Worm (Caenorhabditis elegans) whole organism, L4 larva: ENCODE measurements around the gene F42G2.5.

ENCODE experiments used
- F49E8.2 ChIP-seq: sonication (generic microtip); optimal IDR thresholded peaks from 2 replicates; lab custom pipeline; 2016; ENCODE audit warnings: missing compliant biosample characterization, mild to moderate bottlenecking, missing genetic modification characterization, borderline replicate concordance
- R02D3.7 ChIP-seq: fragments of 150-350 bp; sonication (generic microtip); optimal IDR thresholded peaks from 3 replicates; lab custom pipeline; 2014; ENCODE audit warnings: missing biosample characterization, missing genetic modification characterization
- Y105C5A.15 ChIP-seq: fragments of 200-800 bp; sonication (Bioruptor generic); IDR thresholded peaks from 2 replicates; pipeline ENCODE4 v1.3.6; 2022; ENCODE audit warnings: missing genetic modification characterization, missing compliant biosample characterization
- Y5F2A.4 ChIP-seq: fragments of 200-800 bp; sonication (Bioruptor generic); optimal IDR thresholded peaks from 2 replicates; lab custom pipeline; 2018; ENCODE audit warnings: mild to moderate bottlenecking, missing genetic modification characterization, missing compliant biosample characterization
- ZK337.2 ChIP-seq: fragments of 200-800 bp; sonication (Bioruptor generic); IDR thresholded peaks from 2 replicates; pipeline ENCODE4 v1.3.6; 2022; ENCODE audit warnings: missing genetic modification reagents, missing genetic modification characterization, missing compliant biosample characterization
- ceh-20 ChIP-seq: fragments of 200-800 bp; sonication (Bioruptor generic); IDR thresholded peaks from 2 replicates; pipeline ENCODE4 v1.3.6; 2022; ENCODE audit warnings: missing genetic modification reagents, missing genetic modification characterization, missing compliant biosample characterization
- ceh-28 ChIP-seq: fragments of 150-350 bp; optimal IDR thresholded peaks from 2 replicates; lab custom pipeline; 2014; ENCODE audit warnings: missing biosample characterization, missing genetic modification reagents, missing genetic modification characterization
- ceh-44 ChIP-seq: fragments of 200-800 bp; sonication (Bioruptor generic); IDR thresholded peaks from 2 replicates; pipeline ENCODE4 v1.3.6; 2022; ENCODE audit warnings: missing genetic modification reagents, missing genetic modification characterization, missing compliant biosample characterization
- ctbp-1 ChIP-seq: fragments of 200-800 bp; sonication (Bioruptor generic); IDR thresholded peaks from 2 replicates; pipeline ENCODE4 v1.3.6; 2022; ENCODE audit warnings: missing genetic modification reagents, missing genetic modification characterization, missing compliant biosample characterization
- daf-16 ChIP-seq, 3 experiments: sonication (generic microtip); optimal IDR thresholded peaks; 2 replicates each; lab custom pipeline; 2016 to 2017; ENCODE audit warnings: missing genetic modification characterization in 3 of 3, missing genetic modification reagents in 3 of 3, mild to moderate bottlenecking in 2 of 3, missing compliant biosample characterization in 2 of 3, missing biosample characterization in 1 of 3, moderate library complexity in 1 of 3
- dmd-6 ChIP-seq: fragments of 200-800 bp; sonication (Bioruptor generic); IDR thresholded peaks from 2 replicates; pipeline ENCODE4 v1.3.6; 2022; ENCODE audit warnings: missing genetic modification reagents, missing genetic modification characterization, missing compliant biosample characterization
- dve-1 ChIP-seq: sonication (generic microtip); optimal IDR thresholded peaks from 2 replicates; lab custom pipeline; 2017; ENCODE audit warnings: antibody characterized with exemption, mild to moderate bottlenecking, missing genetic modification characterization, missing compliant biosample characterization; ENCODE audit not compliant: insufficient read depth
- egl-27 ChIP-seq: sonication (generic microtip); optimal IDR thresholded peaks from 3 replicates; lab custom pipeline; 2017; ENCODE audit warnings: missing biosample characterization, missing genetic modification reagents, missing genetic modification characterization
- hif-1 ChIP-seq, 2 experiments: sonication (generic microtip); optimal IDR thresholded peaks; 2 replicates each; lab custom pipeline; 2016 to 2017; ENCODE audit warnings: missing compliant biosample characterization in 2 of 2, missing genetic modification characterization in 2 of 2, missing genetic modification reagents in 2 of 2, missing genotype in 2 of 2, mild to moderate bottlenecking in 1 of 2
- hlh-11 ChIP-seq: fragments of 200-800 bp; sonication (Bioruptor generic); optimal IDR thresholded peaks from 2 replicates; lab custom pipeline; 2018; ENCODE audit warnings: mild to moderate bottlenecking, missing genetic modification characterization, missing compliant biosample characterization
- lim-7 ChIP-seq: fragments of 200-800 bp; sonication (Bioruptor generic); IDR thresholded peaks from 2 replicates; pipeline ENCODE4 v1.3.6; 2022; ENCODE audit warnings: missing genetic modification characterization, missing compliant biosample characterization
- lin-1 ChIP-seq: fragments of 200-800 bp; sonication (Bioruptor generic); IDR thresholded peaks from 2 replicates; pipeline ENCODE4 v1.3.6; 2022; ENCODE audit warnings: missing genetic modification reagents, missing genetic modification characterization, missing compliant biosample characterization
- lin-15B ChIP-seq: fragments of 150-350 bp; sonication (generic microtip); optimal IDR thresholded peaks from 3 replicates; lab custom pipeline; 2014; ENCODE audit warnings: missing biosample characterization, missing genetic modification characterization
- lin-38 ChIP-seq: fragments of 200-800 bp; sonication (Bioruptor generic); IDR thresholded peaks from 2 replicates; pipeline ENCODE4 v1.3.6; 2022; ENCODE audit warnings: missing genetic modification reagents, missing genetic modification characterization, missing compliant biosample characterization
- lir-3 ChIP-seq: sonication (generic microtip); optimal IDR thresholded peaks from 2 replicates; lab custom pipeline; 2016; ENCODE audit warnings: mild to moderate bottlenecking, missing genetic modification characterization, missing compliant biosample characterization
- lsy-2 ChIP-seq, 2 experiments: fragments of 150-350 bp in 1 of 2; sonication (generic microtip) in 1 of 2; optimal IDR thresholded peaks; 2 replicates each; lab custom pipeline; 2014 to 2017; ENCODE audit warnings: missing biosample characterization in 2 of 2, missing genetic modification characterization in 2 of 2
- madf-9 ChIP-seq: fragments of 200-800 bp; sonication (Bioruptor generic); conservative IDR thresholded peaks from 2 replicates; pipeline ENCODE4 v1.3.6; 2022; ENCODE audit warnings: missing genetic modification reagents, missing genetic modification characterization, missing compliant biosample characterization
- mdl-1 ChIP-seq, 2 experiments: fragments of 150-350 bp in 1 of 2; sonication (generic microtip) in 1 of 2; optimal IDR thresholded peaks; 2 replicates each; lab custom pipeline; 2014 to 2017; ENCODE audit warnings: missing biosample characterization in 2 of 2, missing genetic modification characterization in 2 of 2
- mes-2 ChIP-seq: sonication (generic microtip); optimal IDR thresholded peaks from 2 replicates; lab custom pipeline; 2016; ENCODE audit warnings: missing genotype, mild to moderate bottlenecking, missing genetic modification characterization, missing compliant biosample characterization; ENCODE audit not compliant: poor library complexity, severe bottlenecking
- nhr-10 ChIP-seq: fragments of 150-350 bp; optimal IDR thresholded peaks from 2 replicates; lab custom pipeline; 2014; ENCODE audit warnings: missing biosample characterization, missing genetic modification characterization
- nhr-111 ChIP-seq: fragments of 200-800 bp; sonication (Bioruptor generic); optimal IDR thresholded peaks from 2 replicates; lab custom pipeline; 2018; ENCODE audit warnings: mild to moderate bottlenecking, missing genetic modification characterization, missing compliant biosample characterization
- nhr-28 ChIP-seq: fragments of 150-350 bp; optimal IDR thresholded peaks from 2 replicates; lab custom pipeline; 2014; ENCODE audit warnings: missing biosample characterization, missing genetic modification characterization
- nhr-42 ChIP-seq: fragments of 200-800 bp; sonication (Bioruptor generic); IDR thresholded peaks from 2 replicates; pipeline ENCODE4 v1.3.6; 2022; ENCODE audit warnings: missing genetic modification characterization, missing compliant biosample characterization
- nhr-6 ChIP-seq: fragments of 150-350 bp; optimal IDR thresholded peaks from 2 replicates; lab custom pipeline; 2014; ENCODE audit warnings: missing biosample characterization, missing genetic modification characterization
- nhr-77 ChIP-seq: fragments of 150-350 bp; optimal IDR thresholded peaks from 2 replicates; lab custom pipeline; 2014; ENCODE audit warnings: missing biosample characterization, missing genetic modification characterization
- pha-4 ChIP-seq, 2 experiments: fragments of 150-350 bp in 1 of 2; fragments of 200-800 bp in 1 of 2; sonication (Bioruptor generic) in 1 of 2; IDR thresholded peaks in 1 of 2; optimal IDR thresholded peaks in 1 of 2; 2 replicates each; pipeline versions ENCODE4 v1.3.6 to Lab custom; 2014 to 2022; ENCODE audit warnings: missing genetic modification characterization in 2 of 2, missing genetic modification reagents in 2 of 2, missing biosample characterization in 1 of 2, missing compliant biosample characterization in 1 of 2
- pqm-1 ChIP-seq: sonication (generic microtip); optimal IDR thresholded peaks from 2 replicates; lab custom pipeline; 2017; ENCODE audit warnings: missing biosample characterization, missing genetic modification characterization
- sdz-12 ChIP-seq: fragments of 200-800 bp; sonication (Bioruptor generic); optimal IDR thresholded peaks from 2 replicates; lab custom pipeline; 2018; ENCODE audit warnings: mild to moderate bottlenecking, missing genetic modification characterization, missing compliant biosample characterization
- set-16 ChIP-seq: fragments of 200-800 bp; sonication (Bioruptor generic); IDR thresholded peaks from 2 replicates; pipeline ENCODE4 v1.3.6; 2022; ENCODE audit warnings: missing genetic modification reagents, missing genetic modification characterization, missing compliant biosample characterization
- skn-1 ChIP-seq: fragments of 150-350 bp; optimal IDR thresholded peaks from 2 replicates; lab custom pipeline; 2014; ENCODE audit warnings: missing biosample characterization, missing genetic modification characterization
- spr-1 ChIP-seq: sonication (generic microtip); optimal IDR thresholded peaks from 2 replicates; lab custom pipeline; 2016; ENCODE audit warnings: mild to moderate bottlenecking, missing genetic modification characterization, missing compliant biosample characterization
- tag-97 ChIP-seq: fragments of 200-800 bp; sonication (Bioruptor generic); IDR thresholded peaks from 2 replicates; pipeline ENCODE4 v1.3.6; 2022; ENCODE audit warnings: missing genetic modification characterization, missing compliant biosample characterization
- tra-1 ChIP-seq: fragments of 200-800 bp; sonication (Bioruptor generic); IDR thresholded peaks from 2 replicates; pipeline ENCODE4 v1.3.6; 2022; ENCODE audit warnings: missing genetic modification reagents, missing genetic modification characterization, missing compliant biosample characterization
- unc-39 ChIP-seq: sonication (generic microtip); optimal IDR thresholded peaks from 2 replicates; lab custom pipeline; 2017; ENCODE audit warnings: missing biosample characterization, missing genetic modification characterization
- unc-62 ChIP-seq, 3 experiments: fragments of 150-350 bp in 1 of 3; sonication (generic microtip); optimal IDR thresholded peaks in 2 of 3; peaks in 1 of 3; 1 replicate in 1 of 3; 2 replicates in 2 of 3; lab custom pipeline; 2014 to 2017; ENCODE audit warnings: missing biosample characterization in 3 of 3, missing genetic modification characterization in 3 of 3, missing genetic modification reagents in 3 of 3, missing genotype in 1 of 3
- zag-1 ChIP-seq: fragments of 150-350 bp; optimal IDR thresholded peaks from 2 replicates; lab custom pipeline; 2014; ENCODE audit warnings: missing biosample characterization, missing genetic modification characterization
- ztf-7 ChIP-seq: fragments of 150-350 bp; optimal IDR thresholded peaks from 2 replicates; lab custom pipeline; 2014; ENCODE audit warnings: missing biosample characterization, missing genetic modification characterization

F42G2.5 gene

ce11 chrII:2418836-2419235 lies 1.0 kb upstream of the F42G2.5 start, which contains the start of gene fbxc-20:
Gene fbxc-20, plus strand, starts transcription at chrII:2419136.
- TF ChIP-seq nhr-10 (tag; lab: Kevin White, UChicago), result no peak
- TF ChIP-seq egl-27, result no peak
- TF ChIP-seq spr-1, result no peak
- TF ChIP-seq hif-1 (tag; optimal IDR thresholded peaks at IDR 0.05; lab: Kevin White, UChicago), result no peak
- no peak for TF ChIP-seq ceh-28
- TF ChIP-seq zag-1, result no peak
- TF ChIP-seq ceh-20 (GFP tag; lab: Robert Waterston, UW), result no peak
- TF ChIP-seq pha-4 (GFP tag; IDR thresholded peaks at IDR 0.05; lab: Robert Waterston, UW), result no peak
- no peak for TF ChIP-seq pha-4 (tag; optimal IDR thresholded peaks at IDR 0.05; lab: Kevin White, UChicago)
- no peak for TF ChIP-seq lir-3 (tag; lab: Kevin White, UChicago)
- no peak for TF ChIP-seq mdl-1 (tag; optimal IDR thresholded peaks at IDR 0.05; lab: Kevin White, UChicago)
- TF ChIP-seq lsy-2 (tag; optimal IDR thresholded peaks at IDR 0.05; lab: Kevin White, UChicago), result no peak
- TF ChIP-seq madf-9 (GFP tag; lab: Robert Waterston, UW), result no peak
- TF ChIP-seq lim-7 (GFP tag; lab: Robert Waterston, UW), result no peak
- no peak for TF ChIP-seq R02D3.7 (tag; lab: Kevin White, UChicago)
- TF ChIP-seq lin-1 (GFP tag; lab: Robert Waterston, UW), result no peak
- TF ChIP-seq Y105C5A.15, result no peak

- TF ChIP-seq nhr-6 (no peak), lsy-2 (tag; optimal IDR thresholded peaks at IDR 0.05; lab: Kevin White, UChicago) (peak in 1 of 2 experiments; percentile 4), F49E8.2 (no peak), tag-97 (GFP tag; lab: Robert Waterston, UW) (no peak), nhr-77 (tag; lab: Kevin White, UChicago) (peak; percentile 67), Y5F2A.4 (GFP tag; lab: Kevin White, UChicago) (no peak), sdz-12 (GFP tag; lab: Kevin White, UChicago) (no peak), ceh-44 (GFP tag; lab: Robert Waterston, UW) (no peak), lin-38 (GFP tag; lab: Robert Waterston, UW) (no peak), tra-1 (GFP tag; lab: Robert Waterston, UW) (no peak), dve-1 (peak; percentile 75), daf-16 (GFP tag; optimal IDR thresholded peaks at IDR 0.05; lab: Kevin White, UChicago) (no peak), daf-16 (tag; optimal IDR thresholded peaks at IDR 0.05; lab: Kevin White, UChicago) (peak; percentile 87), ctbp-1 (no peak), ZK337.2 (GFP tag; lab: Robert Waterston, UW) (no peak), lin-15B (tag; lab: Kevin White, UChicago) (no peak), dmd-6 (GFP tag; lab: Robert Waterston, UW) (0 out of 2 replicates have a peak, but pooled peaks have one; percentile 32), skn-1 (tag; lab: Kevin White, UChicago) (no peak), nhr-42 (no peak), R02D3.7 (tag; lab: Kevin White, UChicago) (no peak), ztf-7 (tag; lab: Kevin White, UChicago) (no peak), hlh-11 (tag; lab: Kevin White, UChicago) (peak; percentile 47), pqm-1 (tag; lab: Kevin White, UChicago) (peak; percentile 52), unc-39 (tag; lab: Kevin White, UChicago) (no peak), nhr-111 (GFP tag; lab: Kevin White, UChicago) (no peak), nhr-28 (tag; lab: Kevin White, UChicago) (peak; percentile 93), set-16 (no peak), unc-62 (GFP tag; optimal IDR thresholded peaks at IDR 0.05 in 1 of 2; lab: Kevin White, UChicago) (peak in 1 of 2 experiments; percentile 56), unc-62 (tag; optimal IDR thresholded peaks at IDR 0.05; lab: Kevin White, UChicago) (no peak), mes-2 (peak; percentile 18)
Observed at ce11 chrII:2415439-2415838, 2.4 kb downstream of the F42G2.5 start, which contains the start of gene fbxa-4. Gene fbxa-4, minus strand, starts transcription at chrII:2415531.
